Fruit fly (Drosophila melanogaster): ENCODE measurements around the gene Syt14.

Gene Syt14

dm6 chr3R:4280062-4280461 lies 38.8 kb downstream of the Syt14 start, which contains the start of gene cpx:
Gene cpx (plus strand): TSS chr3R:4280221.
- TF ChIP-seq cnc (optimal IDR thresholded peaks at IDR 0.05) (no peak), Hr96 (GFP tag; optimal IDR thresholded peaks at IDR 0.05) (no peak), ovo (GFP tag; optimal IDR thresholded peaks at IDR 0.05) (no peak), Clk (GFP tag; optimal IDR thresholded peaks at IDR 0.05) (no peak), CG1620 (GFP tag; optimal IDR thresholded peaks at IDR 0.05) (no peak), tj (GFP tag; optimal IDR thresholded peaks at IDR 0.05) (no peak), CG7045 (GFP tag; optimal IDR thresholded peaks at IDR 0.05) (no peak), CG12768 (GFP tag; optimal IDR thresholded peaks at IDR 0.05) (no peak)

- TF ChIP-seq CG33017 (tag; optimal IDR thresholded peaks at IDR 0.05): no peak
- no peak for TF ChIP-seq pad (GFP tag; optimal IDR thresholded peaks at IDR 0.05)
- no peak for TF ChIP-seq CG14711 (tag; optimal IDR thresholded peaks at IDR 0.05)
- no peak for TF ChIP-seq ovo (GFP tag; optimal IDR thresholded peaks at IDR 0.05)
- no peak for TF ChIP-seq kay (GFP tag; ENCODE audit: borderline replicate concordance)
- TF ChIP-seq CG7101 (tag; optimal IDR thresholded peaks at IDR 0.05): no peak
- no peak for TF ChIP-seq cnc (optimal IDR thresholded peaks at IDR 0.05)
- no peak for TF ChIP-seq CG7045 (GFP tag; optimal IDR thresholded peaks at IDR 0.05)
- no peak for TF ChIP-seq CG5204 (GFP tag; optimal IDR thresholded peaks at IDR 0.05)
- no peak for TF ChIP-seq Mnt (GFP tag; optimal IDR thresholded peaks at IDR 0.05)
- TF ChIP-seq bab1 (GFP tag; optimal IDR thresholded peaks at IDR 0.05): no peak
- no peak for TF ChIP-seq CG1620 (GFP tag; optimal IDR thresholded peaks at IDR 0.05)
Observed at dm6 chr3R:4277828-4278227, 41.0 kb downstream of the Syt14 start, which contains the start of gene flip. Gene flip (minus strand): TSS chr3R:4277928.

dm6 chr3R:4268339-4268738 lies 50.5 kb downstream of the Syt14 start:
- no peak for TF ChIP-seq bab1 (GFP tag; optimal IDR thresholded peaks at IDR 0.05)
- TF ChIP-seq CG1620 (GFP tag; optimal IDR thresholded peaks at IDR 0.05): no peak
- no peak for TF ChIP-seq CG11617 (GFP tag; optimal IDR thresholded peaks at IDR 0.05)
- no peak for TF ChIP-seq cnc (optimal IDR thresholded peaks at IDR 0.05)
- no peak for TF ChIP-seq Hr96 (GFP tag; optimal IDR thresholded peaks at IDR 0.05)
- TF ChIP-seq CG5204 (GFP tag; optimal IDR thresholded peaks at IDR 0.05): no peak
- no peak for TF ChIP-seq kay (GFP tag; ENCODE audit: borderline replicate concordance)
- TF ChIP-seq CG7101 (tag; optimal IDR thresholded peaks at IDR 0.05): no peak
- no peak for TF ChIP-seq cic (GFP tag; optimal IDR thresholded peaks at IDR 0.05)
- no peak for TF ChIP-seq pad (GFP tag; optimal IDR thresholded peaks at IDR 0.05)
- TF ChIP-seq CG14711 (tag; optimal IDR thresholded peaks at IDR 0.05): no peak
- TF ChIP-seq toe (GFP tag; optimal IDR thresholded peaks at IDR 0.05): no peak
- TF ChIP-seq Mnt (GFP tag; optimal IDR thresholded peaks at IDR 0.05): no peak
- no peak for TF ChIP-seq CG12768 (GFP tag; optimal IDR thresholded peaks at IDR 0.05)
- TF ChIP-seq Clk (GFP tag; optimal IDR thresholded peaks at IDR 0.05): no peak
- TF ChIP-seq tj (GFP tag; optimal IDR thresholded peaks at IDR 0.05): no peak
- TF ChIP-seq Crg-1 (GFP tag; optimal IDR thresholded peaks at IDR 0.05): no peak
- TF ChIP-seq CG33017 (tag; optimal IDR thresholded peaks at IDR 0.05): no peak
- no peak for TF ChIP-seq CG7045 (GFP tag; optimal IDR thresholded peaks at IDR 0.05)
- no peak for TF ChIP-seq ovo (GFP tag; optimal IDR thresholded peaks at IDR 0.05)

dm6 chr3R:4266470-4266869 lies 52.4 kb downstream of the Syt14 start, which contains the start of gene CG1092:
Gene CG1092 (plus strand): TSS chr3R:4266770.
- TF ChIP-seq pad (GFP tag; optimal IDR thresholded peaks at IDR 0.05) (no peak), tj (GFP tag; optimal IDR thresholded peaks at IDR 0.05) (no peak), CG33017 (tag; optimal IDR thresholded peaks at IDR 0.05) (no peak), kay (GFP tag; ENCODE audit: borderline replicate concordance) (peak; percentile 17), Mnt (GFP tag; optimal IDR thresholded peaks at IDR 0.05) (no peak), bab1 (GFP tag; optimal IDR thresholded peaks at IDR 0.05) (no peak)

All from whole organism, adult.